Fruit fly (Drosophila melanogaster) whole organism, adult: ENCODE results near the gene pug.

Experiments used
- CG14711 ChIP-seq: fragments of 200-800 bp; sonication (Bioruptor generic); optimal IDR thresholded peaks from 2 replicates; lab custom pipeline; 2018; ENCODE audit warnings: missing biosample characterization, mild to moderate bottlenecking, missing genetic modification characterization, moderate library complexity
- CG5204 ChIP-seq: fragments of 200-800 bp; sonication (Bioruptor generic); optimal IDR thresholded peaks from 2 replicates; lab custom pipeline; 2016; ENCODE audit warnings: missing biosample characterization, missing genetic modification characterization
- CG7045 ChIP-seq: fragments of 200-800 bp; sonication (Bioruptor generic); optimal IDR thresholded peaks from 2 replicates; lab custom pipeline; 2017; ENCODE audit warnings: missing biosample characterization, mild to moderate bottlenecking, missing genetic modification characterization
- cnc ChIP-seq, 2 experiments: fragments of >200 bp; optimal IDR thresholded peaks; 2 replicates each; lab custom pipeline; 2017
- kay ChIP-seq: fragments of 200-800 bp; sonication (Bioruptor generic); peaks from one replicate; lab custom pipeline; 2016; ENCODE audit warnings: missing biosample characterization, missing genetic modification characterization, borderline replicate concordance
- ovo ChIP-seq: fragments of 200-800 bp; sonication (Bioruptor generic); optimal IDR thresholded peaks from 2 replicates; lab custom pipeline; 2016; ENCODE audit warnings: missing biosample characterization, missing genetic modification characterization
- pad ChIP-seq: fragments of 200-800 bp; sonication (Bioruptor generic); optimal IDR thresholded peaks from 3 replicates; lab custom pipeline; 2017; ENCODE audit warnings: missing biosample characterization, missing genetic modification characterization, mild to moderate bottlenecking, moderate library complexity, missing genetic modification reagents
- toe ChIP-seq: fragments of 200-800 bp; sonication (Bioruptor generic); optimal IDR thresholded peaks from 2 replicates; lab custom pipeline; 2016; ENCODE audit warnings: missing biosample characterization, missing genetic modification characterization

DNA sequence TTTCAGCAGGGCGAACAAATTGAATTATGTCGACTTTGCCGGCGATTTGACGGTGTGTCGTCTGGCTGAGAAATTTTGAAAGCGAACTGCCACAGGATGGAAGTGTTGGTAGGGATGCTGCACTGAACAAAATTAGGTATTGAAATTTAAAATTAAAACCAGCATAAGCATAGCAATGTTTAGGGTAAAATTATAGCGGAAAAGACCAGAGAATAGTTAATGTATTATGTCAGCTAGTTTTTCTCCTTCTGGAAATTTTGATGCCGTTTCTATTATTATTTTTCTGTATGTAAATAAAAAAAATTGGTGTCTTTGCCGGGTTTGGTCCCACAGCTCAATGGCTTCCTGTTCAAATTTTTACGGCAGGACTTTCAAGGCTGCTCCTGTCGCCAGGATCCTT is 30.4 kb downstream of the pug start:
- TF ChIP-seq toe (no peak), CG14711 (tag; lab: Kevin White, UChicago) (no peak), kay (GFP tag; lab: Kevin White, UChicago) (no peak), ovo (GFP tag; lab: Kevin White, UChicago) (no peak), CG5204 (GFP tag; lab: Kevin White, UChicago) (no peak), CG7045 (no peak), cnc (optimal IDR thresholded peaks at IDR 0.05; lab: Kevin White, UChicago) (no peak), pad (GFP tag; lab: Kevin White, UChicago) (no peak)
